Fruit fly (Drosophila melanogaster) whole organism, embryonic: Measurements from ENCODE around the gene CG13022.
A peak's percentile ranks its signal among the peaks of the same experiment; 100 is the strongest.

Experiments used
- Adf1 ChIP-seq: fragments of 200-800 bp; sonication (Bioruptor generic); IDR thresholded peaks from 2 replicates; pipeline ENCODE4 v1.3.6; 2022; ENCODE audit warnings: missing biosample characterization, missing genetic modification characterization
- B-H2 ChIP-seq: fragments of 200-800 bp; sonication (Bioruptor generic); optimal IDR thresholded peaks from 2 replicates; lab custom pipeline; 2018; ENCODE audit warnings: missing biosample characterization, mild to moderate bottlenecking, missing genetic modification characterization
- BEAF-32 ChIP-seq: fragments of 200-800 bp; sonication (Bioruptor generic); optimal IDR thresholded peaks from 3 replicates; lab custom pipeline; 2017; ENCODE audit warnings: missing biosample characterization, missing genetic modification characterization, mild to moderate bottlenecking, moderate library complexity, missing genetic modification reagents
- Bgb ChIP-seq: fragments of 200-800 bp; sonication (Bioruptor generic); IDR thresholded peaks from 2 replicates; pipeline ENCODE4 v1.3.6; 2022; ENCODE audit warnings: missing biosample characterization, missing genetic modification characterization; ENCODE audit not compliant: partially characterized antibody
- CG10543 ChIP-seq: fragments of 200-800 bp; sonication (Bioruptor generic); optimal IDR thresholded peaks from 3 replicates; lab custom pipeline; 2017; ENCODE audit warnings: missing biosample characterization, mild to moderate bottlenecking, missing genetic modification characterization, moderate library complexity
- CG11456 ChIP-seq: fragments of 200-800 bp; sonication (Bioruptor generic); IDR thresholded peaks from 3 replicates; pipeline ENCODE4 v1.3.6; 2022; ENCODE audit warnings: missing biosample characterization, missing genetic modification characterization
- CG12769 ChIP-seq: fragments of 200-800 bp; sonication (Bioruptor generic); optimal IDR thresholded peaks from 2 replicates; lab custom pipeline; 2019; ENCODE audit warnings: missing biosample characterization, mild to moderate bottlenecking, missing genetic modification characterization, moderate library complexity
- CG13287 ChIP-seq: fragments of 200-800 bp; sonication (Bioruptor generic); IDR thresholded peaks from 2 replicates; pipeline ENCODE4 v1.3.6; 2022; ENCODE audit warnings: missing biosample characterization, missing genetic modification characterization; ENCODE audit not compliant: partially characterized antibody
- CG1602 ChIP-seq: fragments of 200-800 bp; sonication (Bioruptor generic); optimal IDR thresholded peaks from 3 replicates; lab custom pipeline; 2016; ENCODE audit warnings: missing biosample characterization, missing genetic modification characterization
- CG2199 ChIP-seq: fragments of 200-800 bp; sonication (Bioruptor generic); IDR thresholded peaks from 3 replicates; pipeline ENCODE4 v1.3.6; 2022; ENCODE audit warnings: missing biosample characterization, missing genetic modification characterization
- CG34224 ChIP-seq: fragments of 200-800 bp; sonication (Bioruptor generic); IDR thresholded peaks from 3 replicates; pipeline ENCODE4 v1.3.6; 2022; ENCODE audit warnings: missing biosample characterization, missing genetic modification characterization; ENCODE audit not compliant: partially characterized antibody
- CG4404 ChIP-seq: fragments of 200-800 bp; sonication (Bioruptor generic); IDR thresholded peaks from 2 replicates; pipeline ENCODE4 v1.3.6; 2022; ENCODE audit warnings: missing biosample characterization, missing genetic modification characterization
- CG4707 ChIP-seq: fragments of 200-800 bp; sonication (Bioruptor generic); optimal IDR thresholded peaks from 2 replicates; lab custom pipeline; 2018; ENCODE audit warnings: missing biosample characterization, mild to moderate bottlenecking, missing genetic modification characterization, moderate library complexity
- CG4730 ChIP-seq: fragments of 200-800 bp; sonication (Bioruptor generic); IDR thresholded peaks from 2 replicates; pipeline ENCODE4 v1.3.6; 2022; ENCODE audit warnings: missing biosample characterization, missing genetic modification characterization
- CG5953 ChIP-seq: fragments of 200-800 bp; sonication (Bioruptor generic); IDR thresholded peaks from 2 replicates; pipeline ENCODE4 v1.3.6; 2022; ENCODE audit warnings: missing biosample characterization, missing genetic modification characterization
- CG6689 ChIP-seq: fragments of 200-800 bp; sonication (Bioruptor generic); IDR thresholded peaks from 2 replicates; pipeline ENCODE4 v1.3.6; 2022; ENCODE audit warnings: missing biosample characterization, missing genetic modification characterization
- CG6791 ChIP-seq: fragments of 200-800 bp; sonication (Bioruptor generic); IDR thresholded peaks from 3 replicates; pipeline ENCODE4 v1.3.6; 2022; ENCODE audit warnings: missing biosample characterization, missing genetic modification characterization; ENCODE audit not compliant: partially characterized antibody
- CG7556 ChIP-seq: fragments of 200-800 bp; sonication (Bioruptor generic); optimal IDR thresholded peaks from 2 replicates; lab custom pipeline; 2017; ENCODE audit warnings: missing biosample characterization, mild to moderate bottlenecking, missing genetic modification characterization
- CG9437 ChIP-seq: fragments of 200-800 bp; sonication (Bioruptor generic); optimal IDR thresholded peaks from 2 replicates; lab custom pipeline; 2018; ENCODE audit warnings: missing biosample characterization, mild to moderate bottlenecking, missing genetic modification characterization
- CG9932 ChIP-seq: fragments of 200-800 bp; sonication (Bioruptor generic); IDR thresholded peaks from 2 replicates; pipeline ENCODE4 v1.3.6; 2022; ENCODE audit warnings: missing biosample characterization, missing genetic modification characterization
- CTCF ChIP-seq: fragments of 200-800 bp; sonication (Bioruptor generic); optimal IDR thresholded peaks from 2 replicates; lab custom pipeline; 2017; ENCODE audit warnings: missing biosample characterization, mild to moderate bottlenecking, missing genetic modification characterization, moderate library complexity
- Dbx ChIP-seq: fragments of 200-800 bp; sonication (Bioruptor generic); IDR thresholded peaks from 3 replicates; pipeline ENCODE4 v1.3.6; 2022; ENCODE audit warnings: missing biosample characterization, missing genetic modification characterization
- Deaf1 ChIP-seq: fragments of 200-800 bp; optimal IDR thresholded peaks from 3 replicates; lab custom pipeline; 2019; ENCODE audit warnings: missing biosample characterization, mild to moderate bottlenecking, missing genetic modification characterization, moderate library complexity
- E2f2 ChIP-seq: fragments of 200-800 bp; sonication (Bioruptor generic); IDR thresholded peaks from 2 replicates; pipeline ENCODE4 v1.3.6; 2022; ENCODE audit warnings: missing biosample characterization, missing genetic modification characterization
- HLHmδ ChIP-seq: fragments of 200-800 bp; sonication (Bioruptor generic); optimal IDR thresholded peaks from 2 replicates; lab custom pipeline; 2018; ENCODE audit warnings: missing biosample characterization, mild to moderate bottlenecking, missing genetic modification characterization, moderate library complexity
- Hmx ChIP-seq: fragments of 200-800 bp; sonication (Bioruptor generic); optimal IDR thresholded peaks from 2 replicates; lab custom pipeline; 2016; ENCODE audit warnings: missing biosample characterization, missing genetic modification characterization
- Hr78 ChIP-seq, 2 experiments: fragments of 200-800 bp in 1 of 2; fragments of >200 bp in 1 of 2; sonication (Bioruptor generic) in 1 of 2; optimal IDR thresholded peaks; 2 replicates each; lab custom pipeline; 2017 to 2019; ENCODE audit warnings: missing biosample characterization in 2 of 2, missing genetic modification characterization in 2 of 2, mild to moderate bottlenecking in 1 of 2, moderate library complexity in 1 of 2
- MTF-1 ChIP-seq: fragments of 200-800 bp; sonication (Bioruptor generic); optimal IDR thresholded peaks from 2 replicates; lab custom pipeline; 2018; ENCODE audit warnings: missing biosample characterization, mild to moderate bottlenecking, missing genetic modification characterization, borderline replicate concordance
- NFAT ChIP-seq: fragments of 200-800 bp; sonication (Bioruptor generic); IDR thresholded peaks from 2 replicates; pipeline ENCODE4 v1.3.6; 2022; ENCODE audit warnings: missing biosample characterization, missing genetic modification characterization
- NfI ChIP-seq: fragments of 200-800 bp; sonication (Bioruptor generic); optimal IDR thresholded peaks from 3 replicates; lab custom pipeline; 2018; ENCODE audit warnings: missing biosample characterization, mild to moderate bottlenecking, missing genetic modification characterization, moderate library complexity
- PHDP ChIP-seq: fragments of 200-800 bp; sonication (Bioruptor generic); optimal IDR thresholded peaks from 3 replicates; lab custom pipeline; 2018; ENCODE audit warnings: missing biosample characterization, mild to moderate bottlenecking, missing genetic modification characterization, moderate library complexity
- Sox100B ChIP-seq: fragments of 200-800 bp; sonication (Bioruptor generic); optimal IDR thresholded peaks from 3 replicates; lab custom pipeline; 2018; ENCODE audit warnings: missing biosample characterization, mild to moderate bottlenecking, missing genetic modification characterization
- Trl ChIP-seq, 3 experiments: fragments of >200 bp in 2 of 3; fragments of 200-800 bp in 1 of 3; sonication (Bioruptor generic) in 1 of 3; optimal IDR thresholded peaks; 2 replicates in 1 of 3; 3 replicates in 2 of 3; lab custom pipeline; 2016 to 2017; ENCODE audit warnings: missing biosample characterization in 1 of 3, missing genetic modification characterization in 1 of 3
- br ChIP-seq: fragments of >200 bp; optimal IDR thresholded peaks from 2 replicates; lab custom pipeline; 2017
- ewg ChIP-seq: fragments of 200-800 bp; sonication (Bioruptor generic); optimal IDR thresholded peaks from 3 replicates; lab custom pipeline; 2017; ENCODE audit warnings: mild to moderate bottlenecking, missing biosample characterization, missing genetic modification reagents, missing genetic modification characterization
- hkb ChIP-seq, 2 experiments: fragments of 200-800 bp in 1 of 2; fragments of >200 bp in 1 of 2; sonication (Bioruptor generic) in 1 of 2; IDR thresholded peaks in 1 of 2; optimal IDR thresholded peaks in 1 of 2; 2 replicates each; pipeline versions ENCODE4 v1.3.6 to Lab custom; 2017 to 2022; ENCODE audit warnings: missing biosample characterization in 1 of 2, missing genetic modification characterization in 1 of 2
- knrl ChIP-seq: fragments of 200-800 bp; sonication (Bioruptor generic); IDR thresholded peaks from 3 replicates; pipeline ENCODE4 v1.3.6; 2022; ENCODE audit warnings: missing biosample characterization, missing genetic modification characterization; ENCODE audit not compliant: partially characterized antibody
- lmd ChIP-seq: fragments of 200-800 bp; sonication (Bioruptor generic); IDR thresholded peaks from 2 replicates; pipeline ENCODE4 v1.3.6; 2022; ENCODE audit warnings: missing biosample characterization, missing genetic modification characterization
- otp ChIP-seq: fragments of 200-800 bp; sonication (Bioruptor generic); IDR thresholded peaks from 3 replicates; pipeline ENCODE4, ENCODE4 v1.3.6; 2022; ENCODE audit warnings: missing biosample characterization, missing genetic modification characterization
- pan ChIP-seq, 4 experiments: fragments of >200 bp in 3 of 4; fragments of 200-800 bp in 1 of 4; sonication (Bioruptor generic) in 1 of 4; optimal IDR thresholded peaks in 3 of 4; IDR thresholded peaks in 1 of 4; 2 replicates each; pipeline versions ENCODE4 v1.3.6 to Lab custom; 2017 to 2022; ENCODE audit warnings: missing biosample characterization in 2 of 4, missing genetic modification characterization in 2 of 4, mixed read lengths in 1 of 4
- row ChIP-seq: fragments of 200-800 bp; sonication (Bioruptor generic); IDR thresholded peaks from 3 replicates; pipeline ENCODE4 v1.3.6; 2022; ENCODE audit warnings: missing biosample characterization, missing genetic modification characterization
- sd ChIP-seq: fragments of 200-800 bp; sonication (Bioruptor generic); optimal IDR thresholded peaks from 3 replicates; lab custom pipeline; 2018; ENCODE audit warnings: missing biosample characterization, mild to moderate bottlenecking, missing genetic modification characterization, moderate library complexity
- sna ChIP-seq: fragments of 200-800 bp; sonication (Bioruptor generic); IDR thresholded peaks from 2 replicates; pipeline ENCODE4 v1.3.6; 2022; ENCODE audit warnings: missing biosample characterization, missing genetic modification characterization; ENCODE audit not compliant: partially characterized antibody
- sr ChIP-seq: fragments of 200-800 bp; sonication (Bioruptor generic); IDR thresholded peaks from 3 replicates; pipeline ENCODE4 v1.3.6; 2022; ENCODE audit warnings: missing biosample characterization, missing genetic modification characterization
- stwl ChIP-seq: fragments of 200-800 bp; sonication (Bioruptor generic); optimal IDR thresholded peaks from 3 replicates; lab custom pipeline; 2018; ENCODE audit warnings: missing biosample characterization, mild to moderate bottlenecking, missing genetic modification characterization, moderate library complexity
- ttk ChIP-seq: fragments of 200-800 bp; sonication (Bioruptor generic); IDR thresholded peaks from 2 replicates; pipeline ENCODE4 v2.1.2; 2022; ENCODE audit warnings: missing biosample characterization, missing genetic modification characterization
- wdn ChIP-seq: fragments of 200-800 bp; sonication (Bioruptor generic); IDR thresholded peaks from 2 replicates; pipeline ENCODE4 v1.3.6; 2022; ENCODE audit warnings: missing biosample characterization, missing genetic modification characterization

CG13022 gene

dm6 chr3L:16910466-16910865, 28.3 kb downstream of the CG13022 start:
- TF ChIP-seq CG10543 (GFP tag; lab: Kevin White, UChicago), result peak; percentile 32
- peak; percentile 99 for TF ChIP-seq MTF-1 (GFP tag; lab: Kevin White, UChicago)
- peak; percentile 33 for TF ChIP-seq CG12769 (tag; lab: Kevin White, UChicago)
- TF ChIP-seq Trl (optimal IDR thresholded peaks at IDR 0.05; lab: Kevin White, UChicago), result no peak
- TF ChIP-seq Trl (GFP tag; optimal IDR thresholded peaks at IDR 0.05; lab: Kevin White, UChicago), result no peak
- no peak for TF ChIP-seq CG6791 (GFP tag; lab: Robert Waterston, UW)
- TF ChIP-seq Sox100B (GFP tag; lab: Kevin White, UChicago), result no peak
- no peak for TF ChIP-seq B-H2
- TF ChIP-seq CG2199 (GFP tag; lab: Robert Waterston, UW), result 0 out of 3 replicates have a peak, but pooled peaks have one; percentile 19
- TF ChIP-seq Deaf1 (tag; lab: Kevin White, UChicago), result peak; percentile 30
- TF ChIP-seq sd (tag; lab: Kevin White, UChicago), result peak; percentile 61
- peak; percentile 60; the same call in 1 of the 3 replicates for TF ChIP-seq sr
- TF ChIP-seq CG4404, result peak; percentile 9; the same call in 1 of the 2 replicates
- TF ChIP-seq sna, result no peak

- 0 out of 3 replicates have a peak, but pooled peaks have one; percentile 27 for TF ChIP-seq knrl (GFP tag; lab: Robert Waterston, UW)
- TF ChIP-seq CG9932 (GFP tag; lab: Robert Waterston, UW), result 0 out of 2 replicates have a peak, but pooled peaks have one; percentile 7
- no peak for TF ChIP-seq br (lab: Kevin White, UChicago)
- TF ChIP-seq stwl, result no peak
- no peak for TF ChIP-seq CG1602 (GFP tag; lab: Kevin White, UChicago)
- TF ChIP-seq CG5953 (GFP tag; lab: Robert Waterston, UW), result no peak
- peak; percentile 37; the same call in 1 of the 2 replicates for TF ChIP-seq Adf1
- TF ChIP-seq CG11456 (GFP tag; lab: Robert Waterston, UW), result peak; percentile 68; the same call in 1 of the 3 replicates
- no peak for TF ChIP-seq Hmx
- TF ChIP-seq CG7556 (GFP tag; lab: Kevin White, UChicago), result no peak
- TF ChIP-seq row, result peak; percentile 40; the same call in 1 of the 3 replicates
- 0 out of 2 replicates have a peak, but pooled peaks have one; percentile 16 for TF ChIP-seq E2f2
- 0 out of 2 replicates have a peak, but pooled peaks have one; percentile 28 for TF ChIP-seq wdn (GFP tag; lab: Robert Waterston, UW)
- peak; percentile 93 for TF ChIP-seq CTCF (GFP tag; lab: Kevin White, UChicago)
- peak; percentile 28; the same call in 1 of the 2 replicates for TF ChIP-seq NFAT (GFP tag; lab: Robert Waterston, UW)
- no peak for TF ChIP-seq PHDP (tag; lab: Kevin White, UChicago)
- peak; percentile 64 for TF ChIP-seq CG4707 (GFP tag; lab: Kevin White, UChicago)
- peak; percentile 22; the same call in 1 of the 3 replicates for TF ChIP-seq Dbx (GFP tag; lab: Robert Waterston, UW)
- TF ChIP-seq Hr78 (GFP tag; optimal IDR thresholded peaks at IDR 0.05; lab: Kevin White, UChicago), result no peak
- TF ChIP-seq HLHmδ (GFP tag; lab: Kevin White, UChicago), result peak; percentile 35
- peak; percentile 28 for TF ChIP-seq NfI (GFP tag; lab: Kevin White, UChicago)
- TF ChIP-seq CG4730 (GFP tag; lab: Robert Waterston, UW), result no peak
- peak; percentile 42; the same call in 1 of the 3 replicates for TF ChIP-seq CG34224 (GFP tag; lab: Robert Waterston, UW)
- no peak for TF ChIP-seq pan (optimal IDR thresholded peaks at IDR 0.05; lab: Kevin White, UChicago)
- peak in 1 of 2 experiments; percentile 38 for TF ChIP-seq pan (GFP tag; optimal IDR thresholded peaks at IDR 0.05 in 1 of 2, IDR thresholded peaks at IDR 0.05 in 1 of 2)
- TF ChIP-seq ttk (GFP tag; lab: Robert Waterston, UW), result no peak
- TF ChIP-seq ewg (GFP tag; lab: Kevin White, UChicago), result no peak
- TF ChIP-seq BEAF-32 (GFP tag; lab: Kevin White, UChicago), result peak; percentile 32
- 0 out of 2 replicates have a peak, but pooled peaks have one; percentile 14 for TF ChIP-seq lmd (GFP tag; lab: Robert Waterston, UW)
- TF ChIP-seq Bgb (GFP tag; lab: Robert Waterston, UW), result 0 out of 2 replicates have a peak, but pooled peaks have one; percentile 22
- TF ChIP-seq otp, result peak; percentile 16; the same call in 1 of the 3 replicates
- peak; percentile 37 for TF ChIP-seq CG12769 (tag; lab: Kevin White, UChicago)
- TF ChIP-seq hkb (optimal IDR thresholded peaks at IDR 0.05; lab: Kevin White, UChicago), result no peak
- peak; percentile 22; the same call in 1 of the 2 replicates for TF ChIP-seq hkb (GFP tag; IDR thresholded peaks at IDR 0.05; lab: Robert Waterston, UW)
- peak; percentile 24; the same call in 1 of the 2 replicates for TF ChIP-seq CG6689 (GFP tag; lab: Robert Waterston, UW)
- TF ChIP-seq CG9437 (GFP tag; lab: Kevin White, UChicago), result peak; percentile 6
- TF ChIP-seq CG13287 (GFP tag; lab: Robert Waterston, UW), result peak; percentile 24; the same call in 1 of the 2 replicates
These were observed 42.3 kb downstream of the CG13022 start for dm6 chr3L:16896408-16896807.
